Worm (Caenorhabditis elegans) whole organism, L1 larva: Measurements from ENCODE around the gene clec-118.

ENCODE experiments used
- C04F5.9 ChIP-seq: sonication (generic microtip); optimal IDR thresholded peaks from 2 replicates; lab custom pipeline; 2016; ENCODE audit warnings: missing genetic modification characterization, missing compliant biosample characterization
- F16B12.6 ChIP-seq: fragments of 150-350 bp; optimal IDR thresholded peaks from 2 replicates; lab custom pipeline; 2014; ENCODE audit warnings: missing biosample characterization, missing genetic modification characterization
- Y116A8C.19 ChIP-seq: sonication (generic microtip); optimal IDR thresholded peaks from 2 replicates; lab custom pipeline; 2016; ENCODE audit warnings: missing compliant biosample characterization, missing genetic modification characterization, borderline replicate concordance
- alr-1 ChIP-seq: fragments of 200-800 bp; sonication (Bioruptor generic); optimal IDR thresholded peaks from 2 replicates; lab custom pipeline; 2018; ENCODE audit warnings: borderline replicate concordance, mild to moderate bottlenecking, missing genetic modification characterization, missing compliant biosample characterization
- blmp-1 ChIP-seq: fragments of 150-350 bp; optimal IDR thresholded peaks from 2 replicates; lab custom pipeline; 2014; ENCODE audit warnings: missing biosample characterization, missing genetic modification characterization
- ceh-63 ChIP-seq: fragments of 200-800 bp; sonication (Bioruptor generic); optimal IDR thresholded peaks from 2 replicates; lab custom pipeline; 2018; ENCODE audit warnings: mild to moderate bottlenecking, missing genetic modification characterization, missing compliant biosample characterization
- ceh-88 ChIP-seq: fragments of 200-800 bp; sonication (Bioruptor generic); IDR thresholded peaks from 2 replicates; pipeline ENCODE4 v1.3.6; 2022; ENCODE audit warnings: missing genetic modification characterization, missing compliant biosample characterization
- ces-1 ChIP-seq: fragments of 150-350 bp; optimal IDR thresholded peaks from 2 replicates; lab custom pipeline; 2014; ENCODE audit warnings: missing biosample characterization, missing genetic modification reagents, missing genetic modification characterization
- dpl-1 ChIP-seq, 3 experiments: fragments of 150-350 bp in 2 of 3; sonication (generic microtip) in 1 of 3; optimal IDR thresholded peaks; 2 replicates each; lab custom pipeline; 2014 to 2017; ENCODE audit warnings: missing biosample characterization in 3 of 3, missing genetic modification characterization in 3 of 3, missing genetic modification reagents in 3 of 3
- dsc-1 ChIP-seq: sonication (generic microtip); optimal IDR thresholded peaks from 2 replicates; lab custom pipeline; 2016; ENCODE audit warnings: mild to moderate bottlenecking, missing genetic modification characterization, missing compliant biosample characterization
- efl-1 ChIP-seq, 4 experiments: fragments of 150-350 bp; optimal IDR thresholded peaks in 3 of 4; peaks in 1 of 4; 1 replicate in 1 of 4; 2 replicates in 3 of 4; lab custom pipeline; 2014; ENCODE audit warnings: missing biosample characterization in 2 of 4, missing genetic modification characterization in 2 of 4, missing genetic modification reagents in 2 of 4
- efl-3 ChIP-seq: fragments of 200-800 bp; sonication (Bioruptor generic); optimal IDR thresholded peaks from 2 replicates; lab custom pipeline; 2018; ENCODE audit warnings: mild to moderate bottlenecking, missing genetic modification characterization, missing compliant biosample characterization
- egl-13 ChIP-seq: sonication (generic microtip); optimal IDR thresholded peaks from 2 replicates; lab custom pipeline; 2016; ENCODE audit warnings: missing genotype, missing genetic modification reagents, missing genetic modification characterization, missing compliant biosample characterization
- egl-27 ChIP-seq, 2 experiments: fragments of 150-350 bp in 1 of 2; sonication (generic microtip); optimal IDR thresholded peaks; 3 replicates each; lab custom pipeline; 2017 to 2018; ENCODE audit warnings: missing biosample characterization in 2 of 2, missing genetic modification characterization in 2 of 2, missing genetic modification reagents in 2 of 2
- elt-3 ChIP-seq, 6 experiments: fragments of 150-350 bp in 1 of 6; sonication (generic microtip); optimal IDR thresholded peaks; 2 replicates each; lab custom pipeline; 2017 to 2018; ENCODE audit warnings: missing biosample characterization in 6 of 6, missing genetic modification characterization in 6 of 6, inconsistent platforms in 1 of 6
- ets-5 ChIP-seq: fragments of 200-800 bp; sonication (Bioruptor generic); IDR thresholded peaks from 2 replicates; pipeline ENCODE4 v1.3.6; 2022; ENCODE audit warnings: missing genetic modification characterization, missing compliant biosample characterization
- fkh-10 ChIP-seq: sonication (generic microtip); optimal IDR thresholded peaks from 2 replicates; lab custom pipeline; 2017; ENCODE audit warnings: missing biosample characterization, missing genetic modification reagents, missing genetic modification characterization
- fos-1 ChIP-seq: fragments of 150-350 bp; optimal IDR thresholded peaks from 2 replicates; lab custom pipeline; 2014; ENCODE audit warnings: missing biosample characterization, missing genetic modification characterization
- grh-1 ChIP-seq: fragments of 200-800 bp; sonication (Bioruptor generic); IDR thresholded peaks from 2 replicates; pipeline ENCODE4 v1.3.6; 2022; ENCODE audit warnings: missing genetic modification reagents, missing genetic modification characterization, missing compliant biosample characterization
- hlh-17 ChIP-seq: fragments of 200-800 bp; sonication (Bioruptor generic); optimal IDR thresholded peaks from 2 replicates; lab custom pipeline; 2018; ENCODE audit warnings: missing genetic modification characterization, mild to moderate bottlenecking, missing compliant biosample characterization, moderate library complexity, borderline replicate concordance
- hpl-2 ChIP-seq: fragments of 150-350 bp; optimal IDR thresholded peaks from 2 replicates; lab custom pipeline; 2014; ENCODE audit warnings: missing biosample characterization, missing genetic modification reagents, missing genetic modification characterization
- isw-1 ChIP-seq: fragments of 200-800 bp; sonication (Bioruptor generic); IDR thresholded peaks from 2 replicates; pipeline ENCODE4 v1.3.6; 2022; ENCODE audit warnings: missing genetic modification characterization, missing compliant biosample characterization
- jun-1 ChIP-seq: fragments of 150-350 bp; optimal IDR thresholded peaks from 2 replicates; lab custom pipeline; 2014; ENCODE audit warnings: missing biosample characterization, missing genetic modification reagents, missing genetic modification characterization
- lin-13 ChIP-seq: fragments of 150-350 bp; optimal IDR thresholded peaks from 2 replicates; lab custom pipeline; 2014; ENCODE audit warnings: missing biosample characterization, missing genetic modification reagents, missing genetic modification characterization
- lin-35 ChIP-seq, 2 experiments: fragments of 150-350 bp; optimal IDR thresholded peaks; 2 replicates each; lab custom pipeline; 2014; ENCODE audit warnings: missing biosample characterization in 2 of 2, missing genetic modification characterization in 2 of 2, missing genetic modification reagents in 2 of 2
- lin-39 ChIP-seq: fragments of 150-350 bp; optimal IDR thresholded peaks from 2 replicates; lab custom pipeline; 2014; ENCODE audit warnings: missing biosample characterization, missing genetic modification reagents, missing genetic modification characterization
- lsy-2 ChIP-seq, 2 experiments: fragments of 150-350 bp; optimal IDR thresholded peaks; 2 replicates each; lab custom pipeline; 2014; ENCODE audit warnings: missing biosample characterization in 2 of 2, missing genetic modification characterization in 2 of 2
- mef-2 ChIP-seq: fragments of 150-350 bp; optimal IDR thresholded peaks from 2 replicates; lab custom pipeline; 2014; ENCODE audit warnings: missing biosample characterization, missing genetic modification characterization
- mep-1 ChIP-seq: fragments of 150-350 bp; optimal IDR thresholded peaks from 2 replicates; lab custom pipeline; 2014; ENCODE audit warnings: missing biosample characterization, missing genetic modification characterization
- nhr-12 ChIP-seq: sonication (generic microtip); optimal IDR thresholded peaks from 2 replicates; lab custom pipeline; 2017; ENCODE audit warnings: missing biosample characterization, missing genetic modification characterization
- nhr-20 ChIP-seq: sonication (generic microtip); optimal IDR thresholded peaks from 2 replicates; lab custom pipeline; 2016; ENCODE audit warnings: mild to moderate bottlenecking, missing genetic modification characterization, missing compliant biosample characterization
- nhr-237 ChIP-seq: fragments of 150-350 bp; optimal IDR thresholded peaks from 2 replicates; lab custom pipeline; 2014; ENCODE audit warnings: missing biosample characterization, missing genetic modification characterization
- nhr-28 ChIP-seq: fragments of 150-350 bp; optimal IDR thresholded peaks from 2 replicates; lab custom pipeline; 2014; ENCODE audit warnings: missing biosample characterization, missing genetic modification characterization
- nhr-76 ChIP-seq: sonication (generic microtip); optimal IDR thresholded peaks from 2 replicates; lab custom pipeline; 2017; ENCODE audit warnings: missing biosample characterization, missing genetic modification characterization
- nhr-90 ChIP-seq: sonication (generic microtip); optimal IDR thresholded peaks from 2 replicates; lab custom pipeline; 2016; ENCODE audit warnings: mild to moderate bottlenecking, missing genetic modification characterization, missing compliant biosample characterization; ENCODE audit not compliant: poor library complexity
- pag-3 ChIP-seq: sonication (generic microtip); optimal IDR thresholded peaks from 2 replicates; lab custom pipeline; 2017; ENCODE audit warnings: missing genetic modification characterization, mild to moderate bottlenecking, missing compliant biosample characterization, antibody characterized with exemption, borderline replicate concordance; ENCODE audit not compliant: insufficient read depth
- pax-3 ChIP-seq: fragments of 200-800 bp; sonication (Bioruptor generic); optimal IDR thresholded peaks from 2 replicates; lab custom pipeline; 2018; ENCODE audit warnings: mild to moderate bottlenecking, missing genetic modification characterization, moderate library complexity, missing compliant biosample characterization
- rnt-1 ChIP-seq: sonication (generic microtip); optimal IDR thresholded peaks from 2 replicates; lab custom pipeline; 2016; ENCODE audit warnings: mild to moderate bottlenecking, missing genetic modification characterization, moderate library complexity, missing compliant biosample characterization
- skn-1 ChIP-seq: fragments of 150-350 bp; optimal IDR thresholded peaks from 2 replicates; lab custom pipeline; 2014; ENCODE audit warnings: missing biosample characterization, missing genetic modification characterization
- snu-23 ChIP-seq: sonication (generic microtip); optimal IDR thresholded peaks from 2 replicates; lab custom pipeline; 2016; ENCODE audit warnings: missing genetic modification characterization, missing compliant biosample characterization
- sox-4 ChIP-seq: sonication (generic microtip); optimal IDR thresholded peaks from 2 replicates; lab custom pipeline; 2016; ENCODE audit warnings: missing genetic modification characterization, missing compliant biosample characterization
- sptf-1 ChIP-seq: fragments of 150-350 bp; optimal IDR thresholded peaks from 2 replicates; lab custom pipeline; 2014; ENCODE audit warnings: missing biosample characterization, missing genetic modification characterization
- tbx-2 ChIP-seq: sonication (generic microtip); optimal IDR thresholded peaks from 2 replicates; lab custom pipeline; 2016; ENCODE audit warnings: missing genetic modification characterization, missing compliant biosample characterization
- tlp-1 ChIP-seq: fragments of 150-350 bp; optimal IDR thresholded peaks from 2 replicates; lab custom pipeline; 2014; ENCODE audit warnings: missing biosample characterization, missing genetic modification characterization
- unc-30 ChIP-seq: sonication (generic microtip); optimal IDR thresholded peaks from 2 replicates; lab custom pipeline; 2017; ENCODE audit warnings: missing biosample characterization, missing genetic modification characterization
- unc-62 ChIP-seq: fragments of 150-350 bp; optimal IDR thresholded peaks from 2 replicates; lab custom pipeline; 2014; ENCODE audit warnings: missing biosample characterization, missing genetic modification reagents, missing genetic modification characterization
- vab-15 ChIP-seq: sonication (generic microtip); optimal IDR thresholded peaks from 2 replicates; lab custom pipeline; 2017; ENCODE audit warnings: missing genotype, mild to moderate bottlenecking, missing genetic modification characterization, missing compliant biosample characterization
- xbp-1 ChIP-seq: sonication (generic microtip); optimal IDR thresholded peaks from 2 replicates; lab custom pipeline; 2016; ENCODE audit warnings: missing genetic modification characterization, missing compliant biosample characterization

The clec-118 gene

ce11 chrII:602969-603368, 9.3 kb downstream of the clec-118 start (continued):
- TF ChIP-seq efl-3 (GFP tag; lab: Kevin White, UChicago) (no peak), fkh-10 (no peak), nhr-12 (tag; lab: Kevin White, UChicago) (no peak), grh-1 (GFP tag; lab: Robert Waterston, UW) (peak; percentile 47; the same call in 1 of the 2 replicates), Y116A8C.19 (tag; lab: Kevin White, UChicago) (no peak), lin-13 (peak; percentile 73), sptf-1 (tag; lab: Kevin White, UChicago) (no peak), hpl-2 (GFP tag; lab: Kevin White, UChicago) (no peak), rnt-1 (tag; lab: Kevin White, UChicago) (peak; percentile 80), skn-1 (tag; lab: Kevin White, UChicago) (peak; percentile 76), unc-30 (tag; lab: Kevin White, UChicago) (no peak), egl-13 (tag; lab: Kevin White, UChicago) (no peak), fos-1 (tag; lab: Kevin White, UChicago) (no peak), nhr-76 (tag; lab: Kevin White, UChicago) (no peak), unc-62 (GFP tag; lab: Kevin White, UChicago) (no peak)
- TF ChIP-seq, all 84 proteins: peak for 34

DNA sequence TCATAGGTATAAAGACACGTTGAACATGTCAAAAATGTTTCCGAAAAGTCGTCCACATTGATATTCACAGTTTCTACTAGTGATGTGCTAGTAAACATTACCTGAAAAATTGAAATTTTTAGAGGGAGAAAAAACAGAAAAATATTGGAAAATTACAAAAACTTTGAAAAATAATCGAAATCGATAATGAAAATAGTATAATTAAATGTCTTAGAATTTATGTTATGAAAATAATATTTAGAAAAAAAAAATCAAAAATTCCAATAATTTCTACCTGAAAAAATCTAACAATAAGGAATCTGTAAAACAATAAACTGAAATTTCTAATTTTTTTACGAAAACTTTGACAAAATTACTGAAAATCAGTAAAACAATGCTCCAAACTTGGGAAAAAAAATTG, 10.2 kb downstream of the clec-118 start, which contains the start of gene nhl-3:
TSS of gene nhl-3 (minus strand) at position 101 of the 400 bp plus-strand sequence.
- no peak for TF ChIP-seq lin-39 (tag; lab: Kevin White, UChicago)
- TF ChIP-seq pag-3 (tag; lab: Kevin White, UChicago), result no peak
- no peak for TF ChIP-seq sptf-1 (tag; lab: Kevin White, UChicago)
- TF ChIP-seq dsc-1 (tag; lab: Kevin White, UChicago), result no peak
- TF ChIP-seq xbp-1 (tag; lab: Kevin White, UChicago), result no peak
- no peak for TF ChIP-seq ces-1 (GFP tag; lab: Kevin White, UChicago)
- TF ChIP-seq ceh-88 (GFP tag; lab: Robert Waterston, UW), result no peak
- no peak for TF ChIP-seq C04F5.9 (tag; lab: Kevin White, UChicago)

ce11 chrII:601305-601704, 11.0 kb downstream of the clec-118 start:
- TF ChIP-seq grh-1 (GFP tag; lab: Robert Waterston, UW) (no peak), nhr-237 (no peak), nhr-90 (tag; lab: Kevin White, UChicago) (peak; percentile 10), xbp-1 (tag; lab: Kevin White, UChicago) (peak; percentile 34), pax-3 (tag; lab: Kevin White, UChicago) (no peak), nhr-20 (peak; percentile 29), jun-1 (no peak), Y116A8C.19 (tag; lab: Kevin White, UChicago) (no peak), tbx-2 (tag; lab: Kevin White, UChicago) (peak; percentile 30), efl-1 (optimal IDR thresholded peaks at IDR 0.05; lab: Kevin White, UChicago) (peak; percentile 53 to 57), efl-1 (GFP tag; optimal IDR thresholded peaks at IDR 0.05 in 1 of 2; lab: Kevin White, UChicago) (peak; percentile 39 to 93), nhr-28 (tag; lab: Kevin White, UChicago) (no peak), snu-23 (GFP tag; lab: Kevin White, UChicago) (peak; percentile 34), mep-1 (peak; percentile 51), lin-35 (GFP tag; optimal IDR thresholded peaks at IDR 0.05; lab: Kevin White, UChicago) (peak; percentile 26 to 51), hlh-17 (no peak), F16B12.6 (tag; lab: Kevin White, UChicago) (no peak), isw-1 (GFP tag; lab: Robert Waterston, UW) (peak; percentile 15; the same call in 1 of the 2 replicates), dsc-1 (tag; lab: Kevin White, UChicago) (peak; percentile 4), mef-2 (no peak), egl-27 (tag; optimal IDR thresholded peaks at IDR 0.05; lab: Kevin White, UChicago) (no peak), lsy-2 (tag; optimal IDR thresholded peaks at IDR 0.05; lab: Kevin White, UChicago) (peak; percentile 50 to 54), dpl-1 (GFP tag; optimal IDR thresholded peaks at IDR 0.05; lab: Kevin White, UChicago) (peak in 2 of 3 experiments; percentile 0 to 52), blmp-1 (tag; lab: Kevin White, UChicago) (no peak), vab-15 (tag; lab: Kevin White, UChicago) (no peak), sox-4 (tag; lab: Kevin White, UChicago) (no peak), elt-3 (tag; optimal IDR thresholded peaks at IDR 0.05; lab: Kevin White, UChicago) (no peak), tlp-1 (tag; lab: Kevin White, UChicago) (no peak), ets-5 (GFP tag; lab: Robert Waterston, UW) (no peak), alr-1 (no peak), lin-13 (peak; percentile 38), ceh-63 (GFP tag; lab: Kevin White, UChicago) (no peak)
